Fruit fly (Drosophila melanogaster) whole organism, embryonic: ENCODE data around the gene mad2.
A peak's percentile ranks its signal among the peaks of the same experiment; 100 is the strongest.

Experiments
- CG11504 ChIP-seq: fragments of 200-800 bp; sonication (Bioruptor generic); optimal IDR thresholded peaks from 3 replicates; lab custom pipeline; 2019; ENCODE audit warnings: missing biosample characterization, mild to moderate bottlenecking, missing genetic modification characterization, moderate library complexity
- CG15269 ChIP-seq: fragments of 200-800 bp; sonication (Bioruptor generic); optimal IDR thresholded peaks from 2 replicates; lab custom pipeline; 2018; ENCODE audit warnings: missing biosample characterization, mild to moderate bottlenecking, missing genetic modification characterization, moderate library complexity
- CG15514 ChIP-seq: fragments of 200-800 bp; sonication (Bioruptor generic); optimal IDR thresholded peaks from 3 replicates; lab custom pipeline; 2017; ENCODE audit warnings: missing biosample characterization, missing genetic modification characterization, mild to moderate bottlenecking, moderate library complexity, missing genetic modification reagents
- CG16815 ChIP-seq: fragments of 200-800 bp; sonication (Bioruptor generic); optimal IDR thresholded peaks from 3 replicates; lab custom pipeline; 2017; ENCODE audit warnings: missing biosample characterization, mild to moderate bottlenecking, missing genetic modification characterization
- CG32767 ChIP-seq: fragments of 200-800 bp; sonication (Bioruptor generic); IDR thresholded peaks from 2 replicates; pipeline ENCODE4 v1.3.6; 2022; ENCODE audit warnings: missing biosample characterization, missing genetic modification characterization
- CG6689 ChIP-seq: fragments of 200-800 bp; sonication (Bioruptor generic); IDR thresholded peaks from 2 replicates; pipeline ENCODE4 v1.3.6; 2022; ENCODE audit warnings: missing biosample characterization, missing genetic modification characterization
- CG9727 ChIP-seq: fragments of 200-800 bp; sonication (Bioruptor generic); optimal IDR thresholded peaks from 3 replicates; lab custom pipeline; 2017; ENCODE audit warnings: missing biosample characterization, mild to moderate bottlenecking, missing genetic modification characterization
- CG9932 ChIP-seq: fragments of 200-800 bp; sonication (Bioruptor generic); IDR thresholded peaks from 2 replicates; pipeline ENCODE4 v1.3.6; 2022; ENCODE audit warnings: missing biosample characterization, missing genetic modification characterization
- Dip3 ChIP-seq: fragments of 200-800 bp; sonication (Bioruptor generic); optimal IDR thresholded peaks from 3 replicates; lab custom pipeline; 2016; ENCODE audit warnings: missing biosample characterization, missing genetic modification characterization
- Hand ChIP-seq: fragments of 200-800 bp; sonication (Bioruptor generic); optimal IDR thresholded peaks from 2 replicates; lab custom pipeline; 2017; ENCODE audit warnings: mild to moderate bottlenecking, missing biosample characterization, missing genetic modification reagents, missing genetic modification characterization
- Meics ChIP-seq: fragments of 200-800 bp; sonication (Bioruptor generic); optimal IDR thresholded peaks from 2 replicates; lab custom pipeline; 2017; ENCODE audit warnings: missing biosample characterization, mild to moderate bottlenecking, missing genetic modification characterization
- Nf-YB ChIP-seq: fragments of 200-800 bp; sonication (Bioruptor generic); optimal IDR thresholded peaks from 3 replicates; lab custom pipeline; 2019; ENCODE audit warnings: missing biosample characterization, mild to moderate bottlenecking, missing genetic modification characterization, moderate library complexity
- Sry-δ ChIP-seq: fragments of 200-800 bp; sonication (Bioruptor generic); optimal IDR thresholded peaks from 2 replicates; lab custom pipeline; 2016; ENCODE audit warnings: missing biosample characterization, missing genetic modification characterization
- Ssrp ChIP-seq: fragments of 200-800 bp; sonication (Bioruptor generic); optimal IDR thresholded peaks from 2 replicates; lab custom pipeline; 2018; ENCODE audit warnings: missing biosample characterization, mild to moderate bottlenecking, missing genetic modification characterization, moderate library complexity
- Usf ChIP-seq: fragments of 200-800 bp; sonication (Bioruptor generic); optimal IDR thresholded peaks from 2 replicates; lab custom pipeline; 2017; ENCODE audit warnings: missing genotype, missing biosample characterization, missing genetic modification characterization
- ara ChIP-seq: fragments of 200-800 bp; sonication (Bioruptor generic); IDR thresholded peaks from 2 replicates; pipeline ENCODE4 v1.3.6; 2022; ENCODE audit warnings: missing biosample characterization, missing genetic modification characterization
- caup ChIP-seq: fragments of 200-800 bp; sonication (Bioruptor generic); optimal IDR thresholded peaks from 3 replicates; lab custom pipeline; 2017; ENCODE audit warnings: missing biosample characterization, mild to moderate bottlenecking, missing genetic modification characterization, moderate library complexity; ENCODE audit not compliant: severe bottlenecking
- cg ChIP-seq: fragments of 200-800 bp; sonication (Bioruptor generic); optimal IDR thresholded peaks from 3 replicates; lab custom pipeline; 2019; ENCODE audit warnings: missing biosample characterization, mild to moderate bottlenecking, missing genetic modification characterization, moderate library complexity
- chinmo ChIP-seq: fragments of 200-800 bp; sonication (Bioruptor generic); IDR thresholded peaks from 4 replicates; pipeline ENCODE4 v1.3.6; 2022; ENCODE audit warnings: missing biosample characterization, missing genetic modification characterization; ENCODE audit not compliant: partially characterized antibody
- crc ChIP-seq: fragments of 200-800 bp; sonication (Bioruptor generic); optimal IDR thresholded peaks from 2 replicates; lab custom pipeline; 2016; ENCODE audit warnings: missing biosample characterization, missing genetic modification characterization
- crol ChIP-seq: fragments of 200-800 bp; sonication (Bioruptor generic); IDR thresholded peaks from 2 replicates; pipeline ENCODE4 v1.3.6; 2022; ENCODE audit warnings: missing biosample characterization, missing genetic modification characterization
- danr ChIP-seq: fragments of 200-800 bp; sonication (Bioruptor generic); IDR thresholded peaks from 2 replicates; pipeline ENCODE4 v1.3.6; 2022; ENCODE audit warnings: missing biosample characterization, missing genetic modification characterization
- fu2 ChIP-seq: fragments of 200-800 bp; sonication (Bioruptor generic); optimal IDR thresholded peaks from 2 replicates; lab custom pipeline; 2016; ENCODE audit warnings: missing biosample characterization, missing genetic modification characterization
- hkb ChIP-seq, 2 experiments: fragments of 200-800 bp in 1 of 2; fragments of >200 bp in 1 of 2; sonication (Bioruptor generic) in 1 of 2; IDR thresholded peaks in 1 of 2; optimal IDR thresholded peaks in 1 of 2; 2 replicates each; pipeline versions ENCODE4 v1.3.6 to Lab custom; 2017 to 2022; ENCODE audit warnings: missing biosample characterization in 1 of 2, missing genetic modification characterization in 1 of 2
- ind ChIP-seq: fragments of 200-800 bp; sonication (Bioruptor generic); optimal IDR thresholded peaks from 3 replicates; lab custom pipeline; 2016; ENCODE audit warnings: missing biosample characterization, missing genetic modification characterization
- jumu ChIP-seq: fragments of 200-800 bp; sonication (Bioruptor generic); optimal IDR thresholded peaks from 3 replicates; lab custom pipeline; 2016; ENCODE audit warnings: missing biosample characterization, missing genetic modification characterization
- lbe ChIP-seq: fragments of 200-800 bp; sonication (Bioruptor generic); optimal IDR thresholded peaks from 2 replicates; lab custom pipeline; 2016; ENCODE audit warnings: missing biosample characterization, mild to moderate bottlenecking, missing genetic modification characterization
- pb ChIP-seq: fragments of 200-800 bp; sonication (Bioruptor generic); optimal IDR thresholded peaks from 3 replicates; lab custom pipeline; 2016; ENCODE audit warnings: missing biosample characterization, missing genetic modification characterization
- rib ChIP-seq: fragments of 200-800 bp; sonication (Bioruptor generic); IDR thresholded peaks from 2 replicates; pipeline ENCODE4 v1.3.6; 2022; ENCODE audit warnings: missing biosample characterization, missing genetic modification characterization
- sc ChIP-seq, 3 experiments: fragments of >200 bp in 2 of 3; fragments of 200-800 bp in 1 of 3; sonication (Bioruptor generic) in 1 of 3; optimal IDR thresholded peaks; 2 replicates in 2 of 3; 3 replicates in 1 of 3; lab custom pipeline; 2017; ENCODE audit warnings: mild to moderate bottlenecking in 1 of 3, missing biosample characterization in 1 of 3, missing genetic modification characterization in 1 of 3, missing genetic modification reagents in 1 of 3
- sd ChIP-seq: fragments of 200-800 bp; sonication (Bioruptor generic); optimal IDR thresholded peaks from 3 replicates; lab custom pipeline; 2018; ENCODE audit warnings: missing biosample characterization, mild to moderate bottlenecking, missing genetic modification characterization, moderate library complexity
- tap ChIP-seq: fragments of 200-800 bp; optimal IDR thresholded peaks from 3 replicates; lab custom pipeline; 2019; ENCODE audit warnings: missing biosample characterization, mild to moderate bottlenecking, missing genetic modification characterization, moderate library complexity
- wdn ChIP-seq: fragments of 200-800 bp; sonication (Bioruptor generic); IDR thresholded peaks from 2 replicates; pipeline ENCODE4 v1.3.6; 2022; ENCODE audit warnings: missing biosample characterization, missing genetic modification characterization
- wek ChIP-seq: fragments of 200-800 bp; sonication (Bioruptor generic); optimal IDR thresholded peaks from 3 replicates; lab custom pipeline; 2018; ENCODE audit warnings: missing biosample characterization, mild to moderate bottlenecking, missing genetic modification characterization, moderate library complexity
- wor ChIP-seq: fragments of 200-800 bp; sonication (Bioruptor generic); IDR thresholded peaks from 2 replicates; pipeline ENCODE4 v1.3.6; 2022; ENCODE audit warnings: missing biosample characterization, missing genetic modification characterization
- zfh1 ChIP-seq: fragments of 200-800 bp; sonication (Bioruptor generic); IDR thresholded peaks from 3 replicates; pipeline ENCODE4 v1.3.6; 2022; ENCODE audit warnings: missing biosample characterization, missing genetic modification characterization

The mad2 gene

dm6 chr3L:5834245-5834644 lies 21.4 kb upstream of the mad2 start (continued):
- TF ChIP-seq danr (GFP tag; lab: Robert Waterston, UW) (no peak), CG6689 (peak; percentile 32; the same call in 1 of the 2 replicates), wdn (no peak), zfh1 (0 out of 3 replicates have a peak, but pooled peaks have one; percentile 25), hkb (optimal IDR thresholded peaks at IDR 0.05; lab: Kevin White, UChicago) (no peak), hkb (GFP tag; IDR thresholded peaks at IDR 0.05; lab: Robert Waterston, UW) (peak; percentile 25; the same call in 1 of the 2 replicates), pb (GFP tag; lab: Kevin White, UChicago) (no peak), CG9727 (GFP tag; lab: Kevin White, UChicago) (no peak), caup (GFP tag; lab: Kevin White, UChicago) (no peak), Dip3 (GFP tag; lab: Kevin White, UChicago) (no peak), rib (no peak), jumu (GFP tag; lab: Kevin White, UChicago) (no peak), CG9932 (GFP tag; lab: Robert Waterston, UW) (no peak), cg (no peak), Ssrp (peak; percentile 3), wor (GFP tag; lab: Robert Waterston, UW) (no peak), ara (GFP tag; lab: Robert Waterston, UW) (peak; percentile 43; the same call in 1 of the 2 replicates), ind (GFP tag; lab: Kevin White, UChicago) (peak; percentile 12)
- TF ChIP-seq, all 482 proteins: peak for 57

dm6 chr3L:5833761-5834160 lies 20.9 kb upstream of the mad2 start:
- no peak for TF ChIP-seq lbe
- TF ChIP-seq crol (GFP tag; lab: Robert Waterston, UW) = peak; percentile 64
- TF ChIP-seq Usf (GFP tag; lab: Kevin White, UChicago) = no peak
- TF ChIP-seq CG11504 (tag; lab: Kevin White, UChicago) = peak; percentile 69
- no peak for TF ChIP-seq Nf-YB (GFP tag; lab: Kevin White, UChicago)

dm6 chr3L:5831890-5832289 lies 19.0 kb upstream of the mad2 start:
- TF ChIP-seq crc (GFP tag; lab: Kevin White, UChicago) = no peak
- peak; percentile 24 for TF ChIP-seq CG15269 (tag; lab: Kevin White, UChicago)
- no peak for TF ChIP-seq tap (tag; lab: Kevin White, UChicago)
- no peak for TF ChIP-seq fu2 (GFP tag; lab: Kevin White, UChicago)
- TF ChIP-seq chinmo (GFP tag; lab: Robert Waterston, UW) = 0 out of 4 replicates have a peak, but pooled peaks have one; percentile 59
- TF ChIP-seq sd (tag; lab: Kevin White, UChicago) = peak; percentile 53

dm6 chr3L:5830649-5831048 lies 17.8 kb upstream of the mad2 start:
- TF ChIP-seq CG32767 (no peak), wek (GFP tag; lab: Kevin White, UChicago) (no peak), CG16815 (GFP tag; lab: Kevin White, UChicago) (no peak), sc (optimal IDR thresholded peaks at IDR 0.05; lab: Kevin White, UChicago) (no peak), sc (GFP tag; optimal IDR thresholded peaks at IDR 0.05; lab: Kevin White, UChicago) (no peak), CG11504 (tag; lab: Kevin White, UChicago) (peak; percentile 93), Meics (GFP tag; lab: Kevin White, UChicago) (no peak), Hand (GFP tag; lab: Kevin White, UChicago) (no peak), Sry-δ (GFP tag; lab: Kevin White, UChicago) (no peak), CG15514 (no peak)
